Worm (Caenorhabditis elegans) whole organism, L4 larva: Measurements from ENCODE around the gene M04G7.5.

Source experiments
- F10B5.3 ChIP-seq: sonication (generic microtip); optimal IDR thresholded peaks from 2 replicates; lab custom pipeline; 2016; ENCODE audit warnings: mild to moderate bottlenecking, missing genetic modification characterization, missing compliant biosample characterization
- F26F4.8 ChIP-seq: fragments of 200-800 bp; sonication (Bioruptor generic); conservative IDR thresholded peaks from 2 replicates; pipeline ENCODE4 v1.3.6; 2022; ENCODE audit warnings: missing genetic modification characterization, missing compliant biosample characterization
- F44E2.7 ChIP-seq: fragments of 200-800 bp; sonication (Bioruptor generic); IDR thresholded peaks from 2 replicates; pipeline ENCODE4 v2.1.2; 2022; ENCODE audit warnings: missing genetic modification characterization, missing compliant biosample characterization
- F49E8.2 ChIP-seq: sonication (generic microtip); optimal IDR thresholded peaks from 2 replicates; lab custom pipeline; 2016; ENCODE audit warnings: missing compliant biosample characterization, mild to moderate bottlenecking, missing genetic modification characterization, borderline replicate concordance
- R02D3.7 ChIP-seq: fragments of 150-350 bp; sonication (generic microtip); optimal IDR thresholded peaks from 3 replicates; lab custom pipeline; 2014; ENCODE audit warnings: missing biosample characterization, missing genetic modification characterization
- T20F7.1 ChIP-seq: fragments of 200-800 bp; sonication (Bioruptor generic); optimal IDR thresholded peaks from 2 replicates; lab custom pipeline; 2018; ENCODE audit warnings: mild to moderate bottlenecking, missing genetic modification characterization, missing compliant biosample characterization
- T26A8.4 ChIP-seq: fragments of 200-800 bp; sonication (Bioruptor generic); IDR thresholded peaks from 2 replicates; pipeline ENCODE4 v1.3.6; 2022; ENCODE audit warnings: missing genetic modification characterization, missing compliant biosample characterization
- Y5F2A.4 ChIP-seq: fragments of 200-800 bp; sonication (Bioruptor generic); optimal IDR thresholded peaks from 2 replicates; lab custom pipeline; 2018; ENCODE audit warnings: mild to moderate bottlenecking, missing genetic modification characterization, missing compliant biosample characterization
- Y75B8A.6 ChIP-seq: fragments of 200-800 bp; sonication (Bioruptor generic); IDR thresholded peaks from 2 replicates; pipeline ENCODE4 v1.3.6; 2022; ENCODE audit warnings: missing genetic modification reagents, missing genetic modification characterization, missing compliant biosample characterization
- ZK546.5 ChIP-seq, 2 experiments: sonication (generic microtip); optimal IDR thresholded peaks; 2 replicates each; lab custom pipeline; 2017; ENCODE audit warnings: missing biosample characterization in 2 of 2, missing genetic modification characterization in 2 of 2
- aha-1 ChIP-seq: fragments of 150-350 bp; peaks from one replicate; lab custom pipeline; 2014; ENCODE audit warnings: missing biosample characterization, missing genetic modification characterization
- aly-2 ChIP-seq: sonication (generic microtip); optimal IDR thresholded peaks from 2 replicates; lab custom pipeline; 2018; ENCODE audit warnings: missing biosample characterization, missing genetic modification characterization
- ama-1 ChIP-seq: fragments of 150-350 bp; optimal IDR thresholded peaks from 2 replicates; lab custom pipeline; 2014; ENCODE audit warnings: inconsistent platforms, mixed read lengths
- ceh-32 ChIP-seq: sonication (generic microtip); optimal IDR thresholded peaks from 2 replicates; lab custom pipeline; 2016; ENCODE audit warnings: mild to moderate bottlenecking, missing genetic modification characterization, missing compliant biosample characterization; ENCODE audit not compliant: poor library complexity
- ceh-62 ChIP-seq: sonication (generic microtip); optimal IDR thresholded peaks from 2 replicates; lab custom pipeline; 2017; ENCODE audit warnings: missing biosample characterization, missing genetic modification characterization
- ces-1 ChIP-seq: fragments of 150-350 bp; sonication (generic microtip); optimal IDR thresholded peaks from 4 replicates; lab custom pipeline; 2014; ENCODE audit warnings: missing biosample characterization, missing genetic modification reagents, missing genetic modification characterization
- daf-19 ChIP-seq: fragments of 200-800 bp; sonication (Bioruptor generic); conservative IDR thresholded peaks from 2 replicates; pipeline ENCODE4 v1.3.6; 2022; ENCODE audit warnings: missing genetic modification characterization, missing compliant biosample characterization
- dmd-8 ChIP-seq: fragments of 200-800 bp; sonication (Bioruptor generic); IDR thresholded peaks from 2 replicates; pipeline ENCODE4 v1.3.6; 2022; ENCODE audit warnings: missing genetic modification characterization, missing compliant biosample characterization
- dpl-1 ChIP-seq: fragments of 150-350 bp; optimal IDR thresholded peaks from 2 replicates; lab custom pipeline; 2014; ENCODE audit warnings: missing biosample characterization, missing genetic modification reagents, missing genetic modification characterization
- duxl-1 ChIP-seq: sonication (generic microtip); optimal IDR thresholded peaks from 2 replicates; lab custom pipeline; 2016; ENCODE audit warnings: mild to moderate bottlenecking, missing genetic modification characterization, moderate library complexity, missing compliant biosample characterization; ENCODE audit not compliant: poor library complexity
- dve-1 ChIP-seq: sonication (generic microtip); optimal IDR thresholded peaks from 2 replicates; lab custom pipeline; 2017; ENCODE audit warnings: antibody characterized with exemption, mild to moderate bottlenecking, missing genetic modification characterization, missing compliant biosample characterization; ENCODE audit not compliant: insufficient read depth
- egl-43 ChIP-seq: fragments of 200-800 bp; sonication (Bioruptor generic); IDR thresholded peaks from 2 replicates; pipeline ENCODE4 v1.3.6; 2022; ENCODE audit warnings: missing genetic modification reagents, missing genetic modification characterization, missing compliant biosample characterization
- fos-1 ChIP-seq: fragments of 150-350 bp; optimal IDR thresholded peaks from 2 replicates; lab custom pipeline; 2014; ENCODE audit warnings: missing biosample characterization, missing genetic modification characterization
- hif-1 ChIP-seq, 2 experiments: sonication (generic microtip); optimal IDR thresholded peaks; 2 replicates each; lab custom pipeline; 2016 to 2017; ENCODE audit warnings: missing compliant biosample characterization in 2 of 2, missing genetic modification characterization in 2 of 2, missing genetic modification reagents in 2 of 2, missing genotype in 2 of 2, mild to moderate bottlenecking in 1 of 2
- hlh-30 ChIP-seq: sonication (generic microtip); optimal IDR thresholded peaks from 2 replicates; lab custom pipeline; 2017; ENCODE audit warnings: antibody characterized with exemption, mild to moderate bottlenecking, missing genetic modification characterization, missing compliant biosample characterization; ENCODE audit not compliant: insufficient read depth
- jun-1 ChIP-seq: fragments of 150-350 bp; optimal IDR thresholded peaks from 2 replicates; lab custom pipeline; 2014; ENCODE audit warnings: missing biosample characterization, missing genetic modification reagents, missing genetic modification characterization
- lim-7 ChIP-seq: fragments of 200-800 bp; sonication (Bioruptor generic); IDR thresholded peaks from 2 replicates; pipeline ENCODE4 v1.3.6; 2022; ENCODE audit warnings: missing genetic modification characterization, missing compliant biosample characterization
- lin-1 ChIP-seq: fragments of 200-800 bp; sonication (Bioruptor generic); IDR thresholded peaks from 2 replicates; pipeline ENCODE4 v1.3.6; 2022; ENCODE audit warnings: missing genetic modification reagents, missing genetic modification characterization, missing compliant biosample characterization
- lin-38 ChIP-seq: fragments of 200-800 bp; sonication (Bioruptor generic); IDR thresholded peaks from 2 replicates; pipeline ENCODE4 v1.3.6; 2022; ENCODE audit warnings: missing genetic modification reagents, missing genetic modification characterization, missing compliant biosample characterization
- lir-3 ChIP-seq: sonication (generic microtip); optimal IDR thresholded peaks from 2 replicates; lab custom pipeline; 2016; ENCODE audit warnings: mild to moderate bottlenecking, missing genetic modification characterization, missing compliant biosample characterization
- lsy-2 ChIP-seq, 2 experiments: fragments of 150-350 bp in 1 of 2; sonication (generic microtip) in 1 of 2; optimal IDR thresholded peaks; 2 replicates each; lab custom pipeline; 2014 to 2017; ENCODE audit warnings: missing biosample characterization in 2 of 2, missing genetic modification characterization in 2 of 2
- mdl-1 ChIP-seq, 2 experiments: fragments of 150-350 bp in 1 of 2; sonication (generic microtip) in 1 of 2; optimal IDR thresholded peaks; 2 replicates each; lab custom pipeline; 2014 to 2017; ENCODE audit warnings: missing biosample characterization in 2 of 2, missing genetic modification characterization in 2 of 2
- mxl-2 ChIP-seq: fragments of 200-800 bp; sonication (Bioruptor generic); conservative IDR thresholded peaks from 2 replicates; pipeline ENCODE4 v1.3.6; 2022; ENCODE audit warnings: missing genetic modification reagents, missing genetic modification characterization, missing compliant biosample characterization
- nhr-10 ChIP-seq: fragments of 150-350 bp; optimal IDR thresholded peaks from 2 replicates; lab custom pipeline; 2014; ENCODE audit warnings: missing biosample characterization, missing genetic modification characterization
- nhr-102 ChIP-seq: sonication (generic microtip); optimal IDR thresholded peaks from 2 replicates; lab custom pipeline; 2016; ENCODE audit warnings: mild to moderate bottlenecking, missing genetic modification characterization, moderate library complexity, missing compliant biosample characterization
- nhr-237 ChIP-seq: sonication (generic microtip); optimal IDR thresholded peaks from 2 replicates; lab custom pipeline; 2017; ENCODE audit warnings: missing biosample characterization, missing genetic modification characterization
- nhr-28 ChIP-seq: fragments of 150-350 bp; optimal IDR thresholded peaks from 2 replicates; lab custom pipeline; 2014; ENCODE audit warnings: missing biosample characterization, missing genetic modification characterization
- nhr-42 ChIP-seq: fragments of 200-800 bp; sonication (Bioruptor generic); IDR thresholded peaks from 2 replicates; pipeline ENCODE4 v1.3.6; 2022; ENCODE audit warnings: missing genetic modification characterization, missing compliant biosample characterization
- nhr-48 ChIP-seq: sonication (generic microtip); optimal IDR thresholded peaks from 2 replicates; lab custom pipeline; 2016; ENCODE audit warnings: mild to moderate bottlenecking, missing genetic modification characterization, missing compliant biosample characterization
- nhr-77 ChIP-seq: fragments of 150-350 bp; optimal IDR thresholded peaks from 2 replicates; lab custom pipeline; 2014; ENCODE audit warnings: missing biosample characterization, missing genetic modification characterization
- php-3 ChIP-seq: fragments of 200-800 bp; sonication (Bioruptor generic); IDR thresholded peaks from 2 replicates; pipeline ENCODE4 v1.3.6; 2022; ENCODE audit warnings: missing genetic modification reagents, missing genetic modification characterization, missing compliant biosample characterization
- rbr-2 ChIP-seq: sonication (generic microtip); optimal IDR thresholded peaks from 2 replicates; lab custom pipeline; 2016; ENCODE audit warnings: missing genotype, missing genetic modification characterization, missing compliant biosample characterization
- saeg-2 ChIP-seq: fragments of 200-800 bp; sonication (Bioruptor generic); IDR thresholded peaks from 2 replicates; pipeline ENCODE4 v1.3.6; 2022; ENCODE audit warnings: missing genetic modification reagents, missing genetic modification characterization, missing compliant biosample characterization
- snpc-1.2 ChIP-seq: fragments of 200-800 bp; sonication (Bioruptor generic); IDR thresholded peaks from 2 replicates; pipeline ENCODE4 v1.3.6; 2022; ENCODE audit warnings: missing genetic modification reagents, missing genetic modification characterization, missing compliant biosample characterization
- snpc-4 ChIP-seq: fragments of 150-350 bp; optimal IDR thresholded peaks from 2 replicates; lab custom pipeline; 2014; ENCODE audit warnings: missing biosample characterization, missing genetic modification characterization
- tra-1 ChIP-seq: fragments of 200-800 bp; sonication (Bioruptor generic); IDR thresholded peaks from 2 replicates; pipeline ENCODE4 v1.3.6; 2022; ENCODE audit warnings: missing genetic modification reagents, missing genetic modification characterization, missing compliant biosample characterization
- unc-39 ChIP-seq: sonication (generic microtip); optimal IDR thresholded peaks from 2 replicates; lab custom pipeline; 2017; ENCODE audit warnings: missing biosample characterization, missing genetic modification characterization
- zag-1 ChIP-seq: fragments of 150-350 bp; optimal IDR thresholded peaks from 2 replicates; lab custom pipeline; 2014; ENCODE audit warnings: missing biosample characterization, missing genetic modification characterization
- zip-11 ChIP-seq: fragments of 200-800 bp; sonication (Bioruptor generic); IDR thresholded peaks from 2 replicates; pipeline ENCODE4 v1.3.6; 2022; ENCODE audit warnings: missing genetic modification characterization, missing compliant biosample characterization
- ztf-7 ChIP-seq: fragments of 150-350 bp; optimal IDR thresholded peaks from 2 replicates; lab custom pipeline; 2014; ENCODE audit warnings: missing biosample characterization, missing genetic modification characterization

M04G7.5 gene

DNA sequence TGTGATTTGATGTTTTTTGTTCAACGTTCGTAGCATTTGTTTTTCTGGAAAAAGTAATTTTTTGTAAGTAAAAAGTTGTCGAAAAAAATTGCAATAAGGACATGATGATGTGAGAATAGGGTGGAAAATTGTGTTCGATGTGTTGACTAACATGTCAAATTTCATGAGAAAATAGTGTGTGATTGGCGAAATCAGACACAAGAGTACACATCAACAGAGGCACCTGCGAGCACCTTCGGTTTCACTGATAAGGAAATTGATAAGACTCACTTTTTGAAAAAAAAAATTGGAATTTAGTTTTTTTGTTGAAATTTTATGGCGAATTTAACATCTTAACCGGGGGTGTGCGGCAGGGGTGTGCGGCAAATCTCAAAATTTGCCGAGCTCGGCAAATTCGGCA is 14.4 kb upstream of the M04G7.5 start, which contains the start of gene hum-8 (continued):
- TF ChIP-seq zip-11 (GFP tag; lab: Robert Waterston, UW), result no peak
- no peak for TF ChIP-seq daf-19
- no peak for TF ChIP-seq lim-7 (GFP tag; lab: Robert Waterston, UW)
- TF ChIP-seq aha-1 (tag; lab: Kevin White, UChicago), result peak; percentile 75
- no peak for TF ChIP-seq tra-1 (GFP tag; lab: Robert Waterston, UW)
- TF ChIP-seq R02D3.7 (tag; lab: Kevin White, UChicago), result no peak

DNA sequence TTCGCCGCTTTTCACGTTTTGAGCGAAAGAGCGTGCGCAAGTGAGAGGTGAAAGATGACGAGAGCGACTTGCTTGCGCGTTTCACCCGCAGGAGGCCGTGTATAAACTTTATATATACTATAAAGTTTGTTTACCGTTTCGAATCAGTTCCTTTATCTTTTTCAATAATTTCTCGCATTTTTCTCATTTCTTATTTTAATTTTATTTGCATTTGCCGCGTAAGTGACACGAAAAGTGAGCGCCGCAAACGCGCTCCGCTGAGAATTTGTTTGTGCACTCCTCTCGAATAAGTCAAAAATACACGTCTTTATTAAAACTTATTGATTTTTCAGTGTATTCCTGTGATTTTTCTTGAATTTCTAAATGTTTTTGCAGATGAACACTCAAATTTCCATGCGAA is 11.3 kb upstream of the M04G7.5 start, which contains the start of gene mrpl-55:
Gene mrpl-55 (plus strand): TSS at position 364 of the 400 bp plus-strand sequence.
- TF ChIP-seq nhr-77 (tag; lab: Kevin White, UChicago) (peak; percentile 77), rbr-2 (tag; lab: Kevin White, UChicago) (peak; percentile 82), nhr-28 (tag; lab: Kevin White, UChicago) (peak; percentile 76), F10B5.3 (no peak), lin-38 (GFP tag; lab: Robert Waterston, UW) (peak; percentile 99), dve-1 (peak; percentile 83), F44E2.7 (no peak), egl-43 (no peak), F26F4.8 (GFP tag; lab: Robert Waterston, UW) (no peak), php-3 (GFP tag; lab: Robert Waterston, UW) (no peak), mxl-2 (no peak), T26A8.4 (GFP tag; lab: Robert Waterston, UW) (peak; percentile 62), ZK546.5 (tag; optimal IDR thresholded peaks at IDR 0.05; lab: Kevin White, UChicago) (no peak), aly-2 (tag; lab: Kevin White, UChicago) (no peak), R02D3.7 (tag; lab: Kevin White, UChicago) (no peak), fos-1 (tag; lab: Kevin White, UChicago) (no peak), ama-1 (lab: Kevin White, UChicago) (no peak), daf-19 (no peak), ces-1 (GFP tag; lab: Kevin White, UChicago) (no peak), ceh-32 (tag; lab: Kevin White, UChicago) (no peak), F49E8.2 (tag; lab: Kevin White, UChicago) (no peak), nhr-48 (tag; lab: Kevin White, UChicago) (peak; percentile 11), nhr-42 (GFP tag; lab: Robert Waterston, UW) (no peak), lsy-2 (tag; optimal IDR thresholded peaks at IDR 0.05; lab: Kevin White, UChicago) (peak; percentile 66 to 93), dmd-8 (GFP tag; lab: Robert Waterston, UW) (no peak), zag-1 (tag; lab: Kevin White, UChicago) (no peak), duxl-1 (tag; lab: Kevin White, UChicago) (peak; percentile 52), snpc-4 (no peak), nhr-237 (tag; lab: Kevin White, UChicago) (no peak), snpc-1.2 (GFP tag; lab: Robert Waterston, UW) (0 out of 2 replicates have a peak, but pooled peaks have one; percentile 32), dpl-1 (peak; percentile 95), hlh-30 (peak; percentile 75), hif-1 (tag; optimal IDR thresholded peaks at IDR 0.05; lab: Kevin White, UChicago) (peak in 1 of 2 experiments; percentile 80), Y5F2A.4 (GFP tag; lab: Kevin White, UChicago) (no peak), mdl-1 (tag; optimal IDR thresholded peaks at IDR 0.05; lab: Kevin White, UChicago) (peak in 1 of 2 experiments; percentile 62), T20F7.1 (GFP tag; lab: Kevin White, UChicago) (peak; percentile 81), lir-3 (tag; lab: Kevin White, UChicago) (no peak), jun-1 (tag; lab: Kevin White, UChicago) (no peak), ztf-7 (tag; lab: Kevin White, UChicago) (peak; percentile 31), nhr-10 (tag; lab: Kevin White, UChicago) (no peak), lin-1 (no peak), aha-1 (tag; lab: Kevin White, UChicago) (peak; percentile 99), nhr-102 (tag; lab: Kevin White, UChicago) (peak; percentile 55), ceh-62 (tag; lab: Kevin White, UChicago) (no peak), unc-39 (tag; lab: Kevin White, UChicago) (no peak), Y75B8A.6 (no peak), saeg-2 (GFP tag; lab: Robert Waterston, UW) (no peak)
